Worm (Caenorhabditis elegans) whole organism, L3 larva: ENCODE measurements around the gene F46C5.1.
A peak's percentile ranks its signal among the peaks of the same experiment; 100 is the strongest.

Source experiments
- ZK546.5 ChIP-seq: sonication (generic microtip); optimal IDR thresholded peaks from 2 replicates; lab custom pipeline; 2017; ENCODE audit warnings: missing biosample characterization, missing genetic modification characterization
- aly-2 ChIP-seq: fragments of 150-350 bp; optimal IDR thresholded peaks from 2 replicates; lab custom pipeline; 2014; ENCODE audit warnings: missing biosample characterization, missing genetic modification characterization
- ama-1 ChIP-seq: fragments of 150-350 bp; optimal IDR thresholded peaks from 2 replicates; lab custom pipeline; 2018
- ceh-16 ChIP-seq: sonication (generic microtip); optimal IDR thresholded peaks from 2 replicates; lab custom pipeline; 2017; ENCODE audit warnings: missing biosample characterization, missing genetic modification characterization
- ceh-9 ChIP-seq: sonication (generic microtip); optimal IDR thresholded peaks from 2 replicates; lab custom pipeline; 2018; ENCODE audit warnings: missing biosample characterization, missing genetic modification characterization
- egl-27 ChIP-seq: sonication (generic microtip); optimal IDR thresholded peaks from 4 replicates; lab custom pipeline; 2017; ENCODE audit warnings: missing biosample characterization, missing genetic modification reagents, missing genetic modification characterization
- egl-5 ChIP-seq: fragments of 150-350 bp; optimal IDR thresholded peaks from 2 replicates; lab custom pipeline; 2017; ENCODE audit warnings: missing biosample characterization, missing genetic modification reagents, missing genetic modification characterization, inconsistent platforms
- elt-1 ChIP-seq: fragments of 150-350 bp; optimal IDR thresholded peaks from 2 replicates; lab custom pipeline; 2014; ENCODE audit warnings: missing biosample characterization, missing genetic modification characterization
- elt-2 ChIP-seq: sonication (generic microtip); optimal IDR thresholded peaks from 2 replicates; lab custom pipeline; 2016; ENCODE audit warnings: missing genetic modification reagents, mild to moderate bottlenecking, missing genetic modification characterization, missing compliant biosample characterization
- elt-3 ChIP-seq, 3 experiments: fragments of 150-350 bp in 1 of 3; sonication (generic microtip) in 2 of 3; optimal IDR thresholded peaks; 2 replicates in 2 of 3; 4 replicates in 1 of 3; lab custom pipeline; 2014 to 2017; ENCODE audit warnings: missing biosample characterization in 3 of 3, missing genetic modification characterization in 3 of 3
- eor-1 ChIP-seq, 2 experiments: fragments of 150-350 bp; optimal IDR thresholded peaks; 2 replicates each; lab custom pipeline; 2014 to 2018; ENCODE audit warnings: missing biosample characterization in 2 of 2, missing genetic modification characterization in 2 of 2
- fkh-2 ChIP-seq: fragments of 150-350 bp; optimal IDR thresholded peaks from 2 replicates; lab custom pipeline; 2014; ENCODE audit warnings: missing biosample characterization, missing genetic modification reagents, missing genetic modification characterization
- hmg-11 ChIP-seq: sonication (generic microtip); optimal IDR thresholded peaks from 2 replicates; lab custom pipeline; 2016; ENCODE audit warnings: missing genetic modification characterization, missing compliant biosample characterization
- jun-1 ChIP-seq: fragments of 150-350 bp; optimal IDR thresholded peaks from 2 replicates; lab custom pipeline; 2014; ENCODE audit warnings: missing biosample characterization, missing genetic modification reagents, missing genetic modification characterization
- lsy-12 ChIP-seq: sonication (generic microtip); optimal IDR thresholded peaks from 2 replicates; lab custom pipeline; 2016; ENCODE audit warnings: mild to moderate bottlenecking, missing genetic modification characterization, missing compliant biosample characterization
- mdl-1 ChIP-seq: fragments of 150-350 bp; optimal IDR thresholded peaks from 2 replicates; lab custom pipeline; 2014; ENCODE audit warnings: missing biosample characterization, missing genetic modification characterization
- mml-1 ChIP-seq: fragments of 150-350 bp; sonication (generic microtip); optimal IDR thresholded peaks from 3 replicates; lab custom pipeline; 2014; ENCODE audit warnings: missing biosample characterization, missing genetic modification characterization
- nfya-1 ChIP-seq: sonication (generic microtip); optimal IDR thresholded peaks from 2 replicates; lab custom pipeline; 2017; ENCODE audit warnings: missing genetic modification characterization, mild to moderate bottlenecking, missing compliant biosample characterization, antibody characterized with exemption, moderate library complexity; ENCODE audit not compliant: insufficient read depth
- nhr-11 ChIP-seq: fragments of 150-350 bp; optimal IDR thresholded peaks from 2 replicates; lab custom pipeline; 2014; ENCODE audit warnings: missing biosample characterization, missing genetic modification characterization
- nhr-12 ChIP-seq: fragments of 150-350 bp; optimal IDR thresholded peaks from 2 replicates; lab custom pipeline; 2014; ENCODE audit warnings: missing biosample characterization, missing genetic modification characterization
- nhr-23 ChIP-seq: fragments of 150-350 bp; optimal IDR thresholded peaks from 2 replicates; lab custom pipeline; 2014; ENCODE audit warnings: missing biosample characterization, missing genetic modification reagents, missing genetic modification characterization
- nhr-237 ChIP-seq: fragments of 150-350 bp; optimal IDR thresholded peaks from 2 replicates; lab custom pipeline; 2014; ENCODE audit warnings: missing biosample characterization, missing genetic modification characterization
- nhr-25 ChIP-seq: sonication (generic microtip); optimal IDR thresholded peaks from 2 replicates; lab custom pipeline; 2017; ENCODE audit warnings: missing biosample characterization, missing genetic modification characterization
- nhr-28 ChIP-seq: fragments of 150-350 bp; optimal IDR thresholded peaks from 2 replicates; lab custom pipeline; 2014; ENCODE audit warnings: missing biosample characterization, missing genetic modification characterization
- nhr-43 ChIP-seq: sonication (generic microtip); optimal IDR thresholded peaks from 2 replicates; lab custom pipeline; 2016; ENCODE audit warnings: mild to moderate bottlenecking, missing genetic modification characterization, missing compliant biosample characterization; ENCODE audit not compliant: poor library complexity, severe bottlenecking
- nhr-67 ChIP-seq: fragments of 150-350 bp; optimal IDR thresholded peaks from 2 replicates; lab custom pipeline; 2014; ENCODE audit warnings: missing biosample characterization, missing genetic modification characterization
- pha-4 ChIP-seq: fragments of 150-350 bp; optimal IDR thresholded peaks from 2 replicates; lab custom pipeline; 2014; ENCODE audit warnings: missing biosample characterization, missing genetic modification reagents, missing genetic modification characterization
- pqm-1 ChIP-seq: fragments of 150-350 bp; optimal IDR thresholded peaks from 2 replicates; lab custom pipeline; 2017; ENCODE audit warnings: missing biosample characterization, missing genetic modification characterization, inconsistent platforms
- tbx-2 ChIP-seq: sonication (generic microtip); optimal IDR thresholded peaks from 2 replicates; lab custom pipeline; 2016; ENCODE audit warnings: mild to moderate bottlenecking, missing genetic modification characterization, missing compliant biosample characterization
- unc-39 ChIP-seq: sonication (generic microtip); optimal IDR thresholded peaks from 4 replicates; lab custom pipeline; 2017; ENCODE audit warnings: missing biosample characterization, missing genetic modification characterization
- unc-62 ChIP-seq: fragments of 150-350 bp; sonication (generic microtip); optimal IDR thresholded peaks from 4 replicates; lab custom pipeline; 2014; ENCODE audit warnings: missing biosample characterization, missing genetic modification reagents, missing genetic modification characterization
- ztf-4 ChIP-seq: fragments of 150-350 bp; optimal IDR thresholded peaks from 2 replicates; lab custom pipeline; 2014; ENCODE audit warnings: missing biosample characterization, missing genetic modification characterization

F46C5.1 gene

ce11 chrII:8820126-8820972 is 641 bp downstream of the F46C5.1 start:
- peak; percentile 14 for TF ChIP-seq unc-62 (GFP tag; lab: Kevin White, UChicago)
- no peak for TF ChIP-seq fkh-2 (tag; lab: Kevin White, UChicago)
- TF ChIP-seq nhr-23, result peak; percentile 25
- peak; percentile 31 for TF ChIP-seq ceh-16 (tag; lab: Kevin White, UChicago)
- no peak for TF ChIP-seq egl-5
- TF ChIP-seq pqm-1 (tag; lab: Kevin White, UChicago), result no peak
- TF ChIP-seq jun-1 (tag; lab: Kevin White, UChicago), result peak; percentile 40
- peak; percentile 84 for TF ChIP-seq nhr-43 (tag; lab: Kevin White, UChicago)
- no peak for TF ChIP-seq hmg-11 (tag; lab: Kevin White, UChicago)
- no peak for TF ChIP-seq nhr-11
- peak; percentile 57 for TF ChIP-seq ztf-4
- TF ChIP-seq ZK546.5 (tag; lab: Kevin White, UChicago), result no peak
- TF ChIP-seq mdl-1, result no peak
- TF ChIP-seq nhr-25 (tag; lab: Kevin White, UChicago), result peak; percentile 63
- TF ChIP-seq elt-3 (tag; optimal IDR thresholded peaks at IDR 0.05; lab: Kevin White, UChicago), result peak in 1 of 3 experiments; percentile 71
- peak; percentile 99 for TF ChIP-seq ama-1 (lab: Kevin White, UChicago)
- no peak for TF ChIP-seq nhr-12
- TF ChIP-seq lsy-12, result peak; percentile 25

ce11 chrII:8818978-8819896 is 1.8 kb downstream of the F46C5.1 start, which contains the start of gene F46C5.10:
F46C5.10 (minus strand) TSS chrII:8819028.
- TF ChIP-seq eor-1 (tag; optimal IDR thresholded peaks at IDR 0.05; lab: Kevin White, UChicago), result no peak
- peak; percentile 9 for TF ChIP-seq nhr-28 (tag; lab: Kevin White, UChicago)
- TF ChIP-seq nhr-25 (tag; lab: Kevin White, UChicago), result peak; percentile 49
- no peak for TF ChIP-seq nhr-237 (tag; lab: Kevin White, UChicago)
- peak; percentile 69 for TF ChIP-seq nhr-23
- TF ChIP-seq nhr-43 (tag; lab: Kevin White, UChicago), result peak; percentile 88

ce11 chrII:8818257-8818656 is 2.7 kb downstream of the F46C5.1 start:
- peak; percentile 8 for TF ChIP-seq tbx-2 (tag; lab: Kevin White, UChicago)
- no peak for TF ChIP-seq elt-1
- TF ChIP-seq egl-5, result no peak
- TF ChIP-seq ceh-9 (tag; lab: Kevin White, UChicago), result no peak
- peak; percentile 87 for TF ChIP-seq nhr-25 (tag; lab: Kevin White, UChicago)
- TF ChIP-seq elt-2 (tag; lab: Kevin White, UChicago), result no peak
- no peak for TF ChIP-seq pha-4
- TF ChIP-seq mdl-1, result peak; percentile 27
- peak; percentile 68 for TF ChIP-seq ama-1 (lab: Kevin White, UChicago)
- no peak for TF ChIP-seq ztf-4
- peak in 2 of 3 experiments; percentile 39 to 62 for TF ChIP-seq elt-3 (tag; optimal IDR thresholded peaks at IDR 0.05; lab: Kevin White, UChicago)
- no peak for TF ChIP-seq nhr-67 (tag; lab: Kevin White, UChicago)
- TF ChIP-seq nfya-1 (tag; lab: Kevin White, UChicago), result no peak
- TF ChIP-seq egl-27 (tag; lab: Kevin White, UChicago), result peak; percentile 35
- TF ChIP-seq mml-1 (tag; lab: Kevin White, UChicago), result no peak
- no peak for TF ChIP-seq unc-62 (GFP tag; lab: Kevin White, UChicago)
- TF ChIP-seq hmg-11 (tag; lab: Kevin White, UChicago), result no peak
- TF ChIP-seq nhr-43 (tag; lab: Kevin White, UChicago), result peak; percentile 98
- peak; percentile 70 for TF ChIP-seq nhr-23

- TF ChIP-seq nhr-25 (tag; lab: Kevin White, UChicago) (peak; percentile 49), aly-2 (no peak), nhr-237 (tag; lab: Kevin White, UChicago) (no peak), unc-39 (tag; lab: Kevin White, UChicago) (no peak), nhr-43 (tag; lab: Kevin White, UChicago) (peak; percentile 33), nhr-23 (peak; percentile 43), nfya-1 (tag; lab: Kevin White, UChicago) (no peak)
These were observed 3.8 kb downstream of the F46C5.1 start for ce11 chrII:8817225-8817624.
